Worm (Caenorhabditis elegans): Measurements from ENCODE around the gene acbp-6.

acbp-6 gene

ce11 chrII:11992701-11993100 lies 19.2 kb upstream of the acbp-6 start, which contains the start of gene dhps-1:
TSS of gene dhps-1 (plus strand) at chrII:11993001.
- TF ChIP-seq lsy-2 (tag; optimal IDR thresholded peaks at IDR 0.05) (no peak), ceh-39 (tag; optimal IDR thresholded peaks at IDR 0.05) (no peak), nhr-76 (tag; optimal IDR thresholded peaks at IDR 0.05) (no peak), cnd-1 (tag; optimal IDR thresholded peaks at IDR 0.05) (no peak), hlh-1 (tag; optimal IDR thresholded peaks at IDR 0.05) (no peak)

DNA sequence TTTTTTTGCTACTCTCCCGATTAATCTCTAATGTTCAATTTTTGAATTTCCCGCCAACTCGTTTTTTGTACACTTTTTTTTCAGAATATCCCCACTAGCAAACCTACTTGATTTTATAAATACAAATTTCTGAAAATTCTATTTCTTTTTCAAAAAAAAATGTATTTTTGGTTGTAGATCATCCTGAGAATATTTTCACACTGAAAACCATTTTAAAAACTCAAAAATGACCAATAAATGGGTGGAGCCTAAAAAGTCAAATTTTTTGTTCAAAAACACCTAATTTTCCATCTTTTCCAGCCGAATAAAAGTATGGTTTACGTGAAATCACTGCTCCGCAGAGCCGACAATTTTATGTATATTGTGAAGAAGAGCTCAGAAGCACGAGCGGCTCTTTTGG lies 15.2 kb upstream of the acbp-6 start, which contains the start of gene Y17G7B.3:
TSS of gene Y17G7B.3 (plus strand) at position 301 of the 400 bp plus-strand sequence.
- TF ChIP-seq ham-2 (GFP tag; optimal IDR thresholded peaks at IDR 0.05) (no peak), ceh-43 (GFP tag; optimal IDR thresholded peaks at IDR 0.05) (no peak), mls-2 (tag; optimal IDR thresholded peaks at IDR 0.05) (no peak), tbx-8 (GFP tag; optimal IDR thresholded peaks at IDR 0.05) (no peak), M03D4.4 (tag; optimal IDR thresholded peaks at IDR 0.05) (no peak), sptf-1 (tag; optimal IDR thresholded peaks at IDR 0.05) (no peak), cnd-1 (tag; optimal IDR thresholded peaks at IDR 0.05) (no peak), zip-8 (tag; optimal IDR thresholded peaks at IDR 0.05) (no peak), sem-2 (GFP tag; optimal IDR thresholded peaks at IDR 0.05) (no peak), snpc-4 (tag; optimal IDR thresholded peaks at IDR 0.05) (no peak), ceh-83 (GFP tag; optimal IDR thresholded peaks at IDR 0.05) (no peak), elt-3 (tag; optimal IDR thresholded peaks at IDR 0.05) (no peak), unc-120 (tag; optimal IDR thresholded peaks at IDR 0.05; ENCODE audit: poor library complexity, severe bottlenecking) (no peak), pha-4 (tag; optimal IDR thresholded peaks at IDR 0.05) (no peak)

DNA sequence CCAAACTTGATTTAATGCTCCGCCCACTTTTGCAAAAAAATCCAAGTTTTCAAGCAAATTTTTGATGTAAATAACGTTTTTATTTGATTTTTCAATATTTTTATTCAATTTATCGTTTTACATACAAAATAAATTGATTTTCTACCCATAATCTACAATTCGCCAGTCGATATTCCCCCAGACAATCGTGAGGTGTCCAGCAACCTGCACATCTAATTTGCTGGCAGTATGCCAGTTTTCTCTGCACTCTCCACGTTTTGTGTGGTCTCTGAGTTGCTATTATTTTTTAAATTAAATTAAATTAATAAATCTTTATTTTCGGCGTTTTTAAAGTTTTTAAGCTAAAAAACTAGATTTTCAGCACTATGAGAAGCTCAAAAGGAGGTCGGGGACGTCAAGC lies 6.6 kb upstream of the acbp-6 start:
- no peak for TF ChIP-seq nhr-28 (tag; optimal IDR thresholded peaks at IDR 0.05)
- TF ChIP-seq drap-1 (GFP tag; optimal IDR thresholded peaks at IDR 0.05) = no peak
- no peak for TF ChIP-seq flh-1 (GFP tag; optimal IDR thresholded peaks at IDR 0.05)
- no peak for TF ChIP-seq mls-2 (tag; optimal IDR thresholded peaks at IDR 0.05)
- no peak for TF ChIP-seq cnd-1 (tag; optimal IDR thresholded peaks at IDR 0.05)
- TF ChIP-seq sem-2 (GFP tag; optimal IDR thresholded peaks at IDR 0.05) = no peak
- no peak for TF ChIP-seq ceh-83 (GFP tag; optimal IDR thresholded peaks at IDR 0.05)
- no peak for TF ChIP-seq snpc-4 (tag; optimal IDR thresholded peaks at IDR 0.05)
- no peak for TF ChIP-seq zip-8 (tag; optimal IDR thresholded peaks at IDR 0.05)
- TF ChIP-seq ham-2 (GFP tag; optimal IDR thresholded peaks at IDR 0.05) = peak; percentile 33
- TF ChIP-seq elt-3 (tag; optimal IDR thresholded peaks at IDR 0.05) = no peak
- TF ChIP-seq nhr-237 (tag; optimal IDR thresholded peaks at IDR 0.05) = peak; percentile 68
- peak; percentile 80 for TF ChIP-seq lsy-2 (tag; optimal IDR thresholded peaks at IDR 0.05)
- peak; percentile 60 for TF ChIP-seq pha-4 (tag; optimal IDR thresholded peaks at IDR 0.05)
- TF ChIP-seq tbx-8 (GFP tag; optimal IDR thresholded peaks at IDR 0.05) = no peak
- TF ChIP-seq hlh-1 (tag; optimal IDR thresholded peaks at IDR 0.05) = no peak
- TF ChIP-seq unc-39 (tag; optimal IDR thresholded peaks at IDR 0.05) = no peak
- TF ChIP-seq lin-32 (GFP tag; optimal IDR thresholded peaks at IDR 0.05) = no peak
- TF ChIP-seq elt-1 (tag; optimal IDR thresholded peaks at IDR 0.05; ENCODE audit: borderline replicate concordance, insufficient read depth) = no peak
- TF ChIP-seq M03D4.4 (tag; optimal IDR thresholded peaks at IDR 0.05) = no peak
- TF ChIP-seq nhr-12 (tag; optimal IDR thresholded peaks at IDR 0.05) = no peak
- peak; percentile 67 for TF ChIP-seq mep-1 (tag; optimal IDR thresholded peaks at IDR 0.05)
- TF ChIP-seq bed-3 (GFP tag; optimal IDR thresholded peaks at IDR 0.05) = peak; percentile 6
- peak; percentile 55 for TF ChIP-seq sptf-1 (tag; optimal IDR thresholded peaks at IDR 0.05)
- TF ChIP-seq lin-13 (tag; optimal IDR thresholded peaks at IDR 0.05) = peak; percentile 83
- peak; percentile 43 for TF ChIP-seq nhr-2 (tag; optimal IDR thresholded peaks at IDR 0.05)
- peak; percentile 31 for TF ChIP-seq unc-62 (GFP tag; optimal IDR thresholded peaks at IDR 0.05)
- TF ChIP-seq unc-120 (tag; optimal IDR thresholded peaks at IDR 0.05; ENCODE audit: poor library complexity, severe bottlenecking) = no peak
- TF ChIP-seq nhr-76 (tag; optimal IDR thresholded peaks at IDR 0.05) = no peak
- TF ChIP-seq ces-1 (GFP tag; optimal IDR thresholded peaks at IDR 0.05) = peak; percentile 98
- TF ChIP-seq ceh-43 (GFP tag; optimal IDR thresholded peaks at IDR 0.05) = peak; percentile 22
- no peak for TF ChIP-seq ztf-11 (tag; optimal IDR thresholded peaks at IDR 0.05)
- no peak for TF ChIP-seq blmp-1 (tag; optimal IDR thresholded peaks at IDR 0.05)
- no peak for TF ChIP-seq mab-5 (tag; optimal IDR thresholded peaks at IDR 0.05)
- no peak for TF ChIP-seq ceh-39 (tag; optimal IDR thresholded peaks at IDR 0.05)
